Worm (Caenorhabditis elegans): Measurements from ENCODE around the gene Y73F8A.32.

The Y73F8A.32 gene

ce11 chrIV:15475829-15476228 lies 45.4 kb downstream of the Y73F8A.32 start:
- TF ChIP-seq atf-7 (tag; optimal IDR thresholded peaks at IDR 0.05) (no peak), xnd-1 (tag; optimal IDR thresholded peaks at IDR 0.05) (no peak), lsy-27 (tag; optimal IDR thresholded peaks at IDR 0.05; ENCODE audit: borderline replicate concordance, insufficient read depth) (no peak), egl-18 (GFP tag; IDR thresholded peaks at IDR 0.05) (no peak), C17E4.6 (GFP tag; IDR thresholded peaks at IDR 0.05) (no peak), D2030.7 (GFP tag; IDR thresholded peaks at IDR 0.05) (no peak), nhr-90 (tag; optimal IDR thresholded peaks at IDR 0.05) (no peak), snpc-3.4 (tag; optimal IDR thresholded peaks at IDR 0.05) (no peak), nfya-1 (tag; optimal IDR thresholded peaks at IDR 0.05; ENCODE audit: borderline replicate concordance, insufficient read depth) (no peak), dpff-1 (tag; optimal IDR thresholded peaks at IDR 0.05) (no peak), ama-1 (optimal IDR thresholded peaks at IDR 0.05) (no peak), ama-1 (GFP tag; optimal IDR thresholded peaks at IDR 0.05) (no peak), lin-35 (GFP tag; optimal IDR thresholded peaks at IDR 0.05) (no peak), ztf-22 (GFP tag; optimal IDR thresholded peaks at IDR 0.05) (no peak), attf-5 (GFP tag; optimal IDR thresholded peaks at IDR 0.05) (no peak), F55B11.4 (tag; optimal IDR thresholded peaks at IDR 0.05; ENCODE audit: borderline replicate concordance, insufficient read depth) (no peak), hsf-1 (GFP tag; IDR thresholded peaks at IDR 0.05) (no peak), ceh-100 (GFP tag; IDR thresholded peaks at IDR 0.05) (no peak)

ce11 chrIV:15473588-15474271 lies 47.5 kb downstream of the Y73F8A.32 start, which contains the start of gene Y73F8A.26:
Gene Y73F8A.26, plus strand, starts transcription at chrIV:15473660.
- TF ChIP-seq chd-7 (tag; optimal IDR thresholded peaks at IDR 0.05), result no peak
- TF ChIP-seq snpc-1.3 (tag; optimal IDR thresholded peaks at IDR 0.05; ENCODE audit: insufficient read depth), result no peak
- no peak for TF ChIP-seq C06A6.2 (GFP tag; conservative IDR thresholded peaks at IDR 0.05)
- no peak for TF ChIP-seq C17E4.6 (GFP tag; IDR thresholded peaks at IDR 0.05)
- peak; percentile 48; the same call in 1 of the 2 replicates for TF ChIP-seq pbrm-1 (GFP tag; IDR thresholded peaks at IDR 0.05)
- no peak for TF ChIP-seq snpc-1.1 (tag; optimal IDR thresholded peaks at IDR 0.05; ENCODE audit: insufficient read depth)
- TF ChIP-seq F49E8.2 (tag; optimal IDR thresholded peaks at IDR 0.05; ENCODE audit: insufficient read depth), result peak; percentile 43
- TF ChIP-seq T07F8.4 (tag; optimal IDR thresholded peaks at IDR 0.05), result no peak
- no peak for TF ChIP-seq dpl-1 (GFP tag; optimal IDR thresholded peaks at IDR 0.05)
- TF ChIP-seq sptf-2 (GFP tag; optimal IDR thresholded peaks at IDR 0.05), result no peak
- peak; percentile 78; the same call in 1 of the 2 replicates for TF ChIP-seq B0336.3 (GFP tag; IDR thresholded peaks at IDR 0.05)
- peak; percentile 41 for TF ChIP-seq hmg-1.2 (GFP tag; IDR thresholded peaks at IDR 0.05)
- 0 out of 2 replicates have a peak, but pooled peaks have one; percentile 13 for TF ChIP-seq bed-1 (GFP tag; IDR thresholded peaks at IDR 0.05)
- no peak for TF ChIP-seq F39B2.1 (GFP tag; IDR thresholded peaks at IDR 0.05)
- TF ChIP-seq ceh-91 (GFP tag; IDR thresholded peaks at IDR 0.05), result no peak
- no peak for TF ChIP-seq cebp-1 (GFP tag; IDR thresholded peaks at IDR 0.05)
- peak; percentile 21 for TF ChIP-seq cebp-1 (tag; optimal IDR thresholded peaks at IDR 0.05)
- peak; percentile 88 for TF ChIP-seq attf-6 (GFP tag; IDR thresholded peaks at IDR 0.05)
- TF ChIP-seq F37B4.10 (GFP tag; IDR thresholded peaks at IDR 0.05), result 0 out of 2 replicates have a peak, but pooled peaks have one; percentile 7
- TF ChIP-seq pha-4 (tag; optimal IDR thresholded peaks at IDR 0.05), result no peak
- TF ChIP-seq aptf-3 (GFP tag; IDR thresholded peaks at IDR 0.05), result no peak
- TF ChIP-seq B0261.1 (tag; optimal IDR thresholded peaks at IDR 0.05), result no peak
- no peak for TF ChIP-seq lin-40 (tag; optimal IDR thresholded peaks at IDR 0.05)
- peak; percentile 1 for TF ChIP-seq tlf-1 (GFP tag; optimal IDR thresholded peaks at IDR 0.05)
- peak; percentile 66 for TF ChIP-seq repo-1 (tag; optimal IDR thresholded peaks at IDR 0.05)
- no peak for TF ChIP-seq F55B11.4 (tag; optimal IDR thresholded peaks at IDR 0.05; ENCODE audit: borderline replicate concordance, insufficient read depth)
- TF ChIP-seq efl-1 (GFP tag; optimal IDR thresholded peaks at IDR 0.05), result no peak
- TF ChIP-seq bed-2 (GFP tag; IDR thresholded peaks at IDR 0.05), result no peak
- no peak for TF ChIP-seq aptf-2 (GFP tag; conservative IDR thresholded peaks at IDR 0.05)
- TF ChIP-seq hlh-26 (GFP tag; conservative IDR thresholded peaks at IDR 0.05), result no peak
- peak; percentile 48; the same call in 1 of the 2 replicates for TF ChIP-seq lin-26 (GFP tag; IDR thresholded peaks at IDR 0.05)
